Worm (Caenorhabditis elegans) whole organism, L4/young adult: ENCODE measurements around the gene ZK856.6.

Source experiments
- W03F9.2 ChIP-seq: fragments of 150-350 bp; optimal IDR thresholded peaks from 2 replicates; lab custom pipeline; 2014; ENCODE audit warnings: missing biosample characterization, missing genetic modification characterization
- dao-5 ChIP-seq: sonication (generic microtip); optimal IDR thresholded peaks from 2 replicates; lab custom pipeline; 2016; ENCODE audit warnings: missing genotype, missing genetic modification characterization, moderate library complexity, missing compliant biosample characterization
- him-1 ChIP-seq: sonication (generic microtip); optimal IDR thresholded peaks from 2 replicates; lab custom pipeline; 2016; ENCODE audit warnings: missing genotype, missing genetic modification reagents, missing genetic modification characterization, missing compliant biosample characterization

- no peak for TF ChIP-seq him-1
- TF ChIP-seq W03F9.2 (tag; lab: Kevin White, UChicago) = no peak
- no peak for TF ChIP-seq dao-5 (tag; lab: Kevin White, UChicago)
Observed at ce11 chrV:10173653-10174052, 24.8 kb upstream of the ZK856.6 start, which contains the start of gene egl-3.
